Fruit fly (Drosophila melanogaster) whole organism, pupa: Measurements from ENCODE around the gene Nup35.

Experiments used
- CG10348 ChIP-seq: fragments of 200-800 bp; sonication (Bioruptor generic); IDR thresholded peaks from 2 replicates; pipeline ENCODE4 v1.3.6; 2022; ENCODE audit warnings: missing biosample characterization, missing genetic modification characterization
- CG12605 ChIP-seq: fragments of 200-800 bp; sonication (Bioruptor generic); IDR thresholded peaks from 2 replicates; pipeline ENCODE4 v1.3.6; 2022; ENCODE audit warnings: missing biosample characterization, missing genetic modification characterization
- CG13204 ChIP-seq: fragments of 200-800 bp; sonication (Bioruptor generic); optimal IDR thresholded peaks from 2 replicates; lab custom pipeline; 2018; ENCODE audit warnings: missing biosample characterization, mild to moderate bottlenecking, missing genetic modification characterization, moderate library complexity
- CG14655 ChIP-seq: fragments of 200-800 bp; sonication (Bioruptor generic); optimal IDR thresholded peaks from 3 replicates; lab custom pipeline; 2017; ENCODE audit warnings: mild to moderate bottlenecking, missing biosample characterization, missing genetic modification reagents, missing genetic modification characterization
- CG15710 ChIP-seq: fragments of 200-800 bp; sonication (Bioruptor generic); optimal IDR thresholded peaks from 2 replicates; lab custom pipeline; 2018; ENCODE audit warnings: missing biosample characterization, mild to moderate bottlenecking, missing genetic modification characterization, moderate library complexity
- CG17806 ChIP-seq: fragments of 200-800 bp; sonication (Bioruptor generic); optimal IDR thresholded peaks from 2 replicates; lab custom pipeline; 2018; ENCODE audit warnings: missing biosample characterization, mild to moderate bottlenecking, missing genetic modification characterization, moderate library complexity
- CG32121 ChIP-seq: fragments of 200-800 bp; sonication (Bioruptor generic); IDR thresholded peaks from 2 replicates; pipeline ENCODE4 v1.3.6; 2022; ENCODE audit warnings: missing biosample characterization, missing genetic modification characterization
- CG34367 ChIP-seq: fragments of 200-800 bp; sonication (Bioruptor generic); optimal IDR thresholded peaks from 2 replicates; lab custom pipeline; 2018; ENCODE audit warnings: missing biosample characterization, mild to moderate bottlenecking, missing genetic modification characterization
- CG4496 ChIP-seq: fragments of 200-800 bp; sonication (Bioruptor generic); IDR thresholded peaks from 3 replicates; pipeline ENCODE4 v1.3.6; 2022; ENCODE audit warnings: missing biosample characterization, missing genetic modification characterization
- CG8159 ChIP-seq: fragments of 200-800 bp; sonication (Bioruptor generic); optimal IDR thresholded peaks from 3 replicates; lab custom pipeline; 2018; ENCODE audit warnings: missing biosample characterization, mild to moderate bottlenecking, missing genetic modification characterization, moderate library complexity
- CG8301 ChIP-seq: fragments of 200-800 bp; sonication (Bioruptor generic); optimal IDR thresholded peaks from 2 replicates; lab custom pipeline; 2018; ENCODE audit warnings: missing biosample characterization, mild to moderate bottlenecking, missing genetic modification characterization
- CG9948 ChIP-seq: fragments of 200-800 bp; sonication (Bioruptor generic); optimal IDR thresholded peaks from 2 replicates; lab custom pipeline; 2018; ENCODE audit warnings: missing biosample characterization, mild to moderate bottlenecking, missing genetic modification characterization, moderate library complexity
- D1 ChIP-seq: fragments of 200-800 bp; sonication (Bioruptor generic); optimal IDR thresholded peaks from 2 replicates; lab custom pipeline; 2018; ENCODE audit warnings: missing biosample characterization, mild to moderate bottlenecking, missing genetic modification characterization, moderate library complexity
- EcR ChIP-seq: fragments of 200-800 bp; sonication (Bioruptor generic); optimal IDR thresholded peaks from 3 replicates; lab custom pipeline; 2019; ENCODE audit warnings: missing biosample characterization, missing genetic modification characterization, mild to moderate bottlenecking, moderate library complexity, missing genetic modification reagents
- Ets98B ChIP-seq: fragments of 200-800 bp; sonication (Bioruptor generic); IDR thresholded peaks from 2 replicates; pipeline ENCODE4 v1.3.6; 2022; ENCODE audit warnings: missing biosample characterization, missing genetic modification characterization
- Pif1A ChIP-seq: fragments of 200-800 bp; sonication (Bioruptor generic); optimal IDR thresholded peaks from 3 replicates; lab custom pipeline; 2016; ENCODE audit warnings: missing biosample characterization, missing genetic modification characterization
- Pif1B ChIP-seq: fragments of 200-800 bp; sonication (Bioruptor generic); optimal IDR thresholded peaks from 3 replicates; lab custom pipeline; 2016; ENCODE audit warnings: missing biosample characterization, missing genetic modification characterization
- Snoo ChIP-seq: fragments of 200-800 bp; sonication (Bioruptor generic); optimal IDR thresholded peaks from 3 replicates; lab custom pipeline; 2017; ENCODE audit warnings: missing biosample characterization, mild to moderate bottlenecking, missing genetic modification characterization, inconsistent platforms
- fd96Ca ChIP-seq: fragments of 200-800 bp; sonication (Bioruptor generic); IDR thresholded peaks from 3 replicates; pipeline ENCODE4 v1.3.6; 2022; ENCODE audit warnings: missing biosample characterization, missing genetic modification characterization
- gl ChIP-seq: fragments of 200-800 bp; sonication (Bioruptor generic); optimal IDR thresholded peaks from 2 replicates; lab custom pipeline; 2018; ENCODE audit warnings: missing biosample characterization, mild to moderate bottlenecking, missing genetic modification characterization
- rn ChIP-seq: fragments of 200-800 bp; sonication (Bioruptor generic); IDR thresholded peaks from 2 replicates; pipeline ENCODE4 v1.3.6; 2022; ENCODE audit warnings: missing biosample characterization, missing genetic modification characterization

Nup35 gene

dm6 chrX:18675272-18675671, 27.3 kb downstream of the Nup35 start:
- peak; percentile 59; the same call in 1 of the 3 replicates for TF ChIP-seq CG4496 (GFP tag; lab: Robert Waterston, UW)
- TF ChIP-seq CG13204: peak; percentile 70
- no peak for TF ChIP-seq CG34367 (tag; lab: Kevin White, UChicago)
- peak; percentile 92 for TF ChIP-seq EcR (GFP tag; lab: Kevin White, UChicago)

- TF ChIP-seq CG13204: no peak
- peak; percentile 51 for TF ChIP-seq CG14655
- no peak for TF ChIP-seq CG10348 (GFP tag; lab: Robert Waterston, UW)
- no peak for TF ChIP-seq rn
- peak; percentile 6 for TF ChIP-seq Pif1A (GFP tag; lab: Kevin White, UChicago)
- no peak for TF ChIP-seq CG8301
Measured at dm6 chrX:18675702-18676101, 27.7 kb downstream of the Nup35 start.

- peak; percentile 8 for TF ChIP-seq CG13204
- no peak for TF ChIP-seq CG12605
- peak; percentile 86 for TF ChIP-seq EcR (GFP tag; lab: Kevin White, UChicago)
Measured at dm6 chrX:18676756-18677155, 28.8 kb downstream of the Nup35 start.

dm6 chrX:18678876-18679275, 30.9 kb downstream of the Nup35 start:
- TF ChIP-seq CG17806 (tag; lab: Kevin White, UChicago) (no peak), CG9948 (tag; lab: Kevin White, UChicago) (peak; percentile 25), CG8301 (peak; percentile 29), Ets98B (GFP tag; lab: Robert Waterston, UW) (peak; percentile 52), fd96Ca (GFP tag; lab: Robert Waterston, UW) (peak; percentile 79), CG8159 (tag; lab: Kevin White, UChicago) (no peak), EcR (GFP tag; lab: Kevin White, UChicago) (no peak), Pif1A (GFP tag; lab: Kevin White, UChicago) (peak; percentile 7), CG4496 (GFP tag; lab: Robert Waterston, UW) (peak; percentile 75; the same call in 2 of the 3 replicates), CG15710 (no peak), Pif1B (peak; percentile 14), Snoo (tag; lab: Kevin White, UChicago) (no peak), CG12605 (peak; percentile 41; the same call in 1 of the 2 replicates), CG34367 (tag; lab: Kevin White, UChicago) (no peak), CG13204 (no peak), CG32121 (GFP tag; lab: Robert Waterston, UW) (peak; percentile 53; the same call in 1 of the 2 replicates), CG14655 (peak; percentile 43), rn (no peak), CG10348 (GFP tag; lab: Robert Waterston, UW) (0 out of 2 replicates have a peak, but pooled peaks have one; percentile 31), D1 (no peak)

dm6 chrX:18681410-18681809, 33.4 kb downstream of the Nup35 start:
- peak; percentile 84 for TF ChIP-seq EcR (GFP tag; lab: Kevin White, UChicago)
- no peak for TF ChIP-seq fd96Ca (GFP tag; lab: Robert Waterston, UW)

dm6 chrX:18682815-18683214, 34.8 kb downstream of the Nup35 start:
- TF ChIP-seq EcR (GFP tag; lab: Kevin White, UChicago) (no peak), Ets98B (GFP tag; lab: Robert Waterston, UW) (no peak), gl (tag; lab: Kevin White, UChicago) (no peak), CG14655 (no peak), CG32121 (GFP tag; lab: Robert Waterston, UW) (no peak), CG13204 (no peak), CG34367 (tag; lab: Kevin White, UChicago) (no peak), fd96Ca (GFP tag; lab: Robert Waterston, UW) (no peak), CG17806 (tag; lab: Kevin White, UChicago) (no peak), Pif1B (no peak), CG12605 (no peak), CG15710 (no peak), Snoo (tag; lab: Kevin White, UChicago) (no peak), CG8301 (no peak)

- TF ChIP-seq rn (no peak), CG13204 (peak; percentile 46), CG32121 (GFP tag; lab: Robert Waterston, UW) (no peak), EcR (GFP tag; lab: Kevin White, UChicago) (peak; percentile 99), CG10348 (GFP tag; lab: Robert Waterston, UW) (no peak)
Measured at dm6 chrX:18684504-18684903, 36.5 kb downstream of the Nup35 start.

- TF ChIP-seq EcR (GFP tag; lab: Kevin White, UChicago) (no peak), CG10348 (GFP tag; lab: Robert Waterston, UW) (no peak), CG13204 (no peak), CG8159 (tag; lab: Kevin White, UChicago) (no peak), Pif1B (no peak), CG17806 (tag; lab: Kevin White, UChicago) (no peak), CG34367 (tag; lab: Kevin White, UChicago) (no peak), Pif1A (GFP tag; lab: Kevin White, UChicago) (no peak), CG4496 (GFP tag; lab: Robert Waterston, UW) (no peak)
- TF ChIP-seq, all 21 proteins: peak for 0
Measured at dm6 chrX:18684928-18685327, 36.9 kb downstream of the Nup35 start.
